Fruit fly (Drosophila melanogaster): Measurements from ENCODE around the gene CG11857.

The CG11857 gene

dm6 chr3R:25262322-25262761 lies 3.6 kb downstream of the CG11857 start, which contains the start of the genes Kdsr and CG11858 (continued):
- TF ChIP-seq ssp (GFP tag; IDR thresholded peaks at IDR 0.05) = peak; percentile 72
- no peak for TF ChIP-seq cg (GFP tag; optimal IDR thresholded peaks at IDR 0.05)
- peak; percentile 52 for TF ChIP-seq az2 (GFP tag; optimal IDR thresholded peaks at IDR 0.05)
- peak; percentile 82 for TF ChIP-seq CG2120 (GFP tag; optimal IDR thresholded peaks at IDR 0.05)
- TF ChIP-seq rib (GFP tag; IDR thresholded peaks at IDR 0.05) = peak; percentile 38; the same call in 1 of the 2 replicates
- TF ChIP-seq Hr51 (GFP tag; optimal IDR thresholded peaks at IDR 0.05) = peak in 1 of 2 experiments; percentile 56
- no peak for TF ChIP-seq CkIIα-i1 (GFP tag; IDR thresholded peaks at IDR 0.05)
- no peak for TF ChIP-seq CG2129 (GFP tag; IDR thresholded peaks at IDR 0.05; ENCODE audit: partially characterized antibody)
- peak; percentile 63 for TF ChIP-seq CG10267 (tag; optimal IDR thresholded peaks at IDR 0.05)
- TF ChIP-seq seq (GFP tag; IDR thresholded peaks at IDR 0.05) = peak; percentile 55; the same call in 1 of the 2 replicates
- TF ChIP-seq yki (optimal IDR thresholded peaks at IDR 0.05) = no peak
- peak; percentile 92 for TF ChIP-seq CG17186 (GFP tag; optimal IDR thresholded peaks at IDR 0.05)
- TF ChIP-seq klu (GFP tag; IDR thresholded peaks at IDR 0.05) = peak; percentile 38; the same call in 1 of the 2 replicates
- TF ChIP-seq CG10209 (GFP tag; optimal IDR thresholded peaks at IDR 0.05) = peak; percentile 38
- TF ChIP-seq CoRest (tag; optimal IDR thresholded peaks at IDR 0.05) = peak; percentile 71
- peak; percentile 7 for TF ChIP-seq CG8281 (tag; optimal IDR thresholded peaks at IDR 0.05)
- peak; percentile 79 for TF ChIP-seq CG12391 (tag; optimal IDR thresholded peaks at IDR 0.05)
- peak; percentile 68 for TF ChIP-seq CG14710 (tag; optimal IDR thresholded peaks at IDR 0.05)
- peak; percentile 57; the same call in 1 of the 2 replicates for TF ChIP-seq ara (GFP tag; IDR thresholded peaks at IDR 0.05)
- TF ChIP-seq hkb (optimal IDR thresholded peaks at IDR 0.05) = peak; percentile 29
- TF ChIP-seq hkb (GFP tag; IDR thresholded peaks at IDR 0.05) = peak; percentile 66
- TF ChIP-seq Sry-δ (GFP tag; optimal IDR thresholded peaks at IDR 0.05) = peak; percentile 58
- TF ChIP-seq CG8290 (GFP tag; optimal IDR thresholded peaks at IDR 0.05) = peak; percentile 1
- peak in 1 of 2 experiments; percentile 14 for TF ChIP-seq CG8290 (tag; optimal IDR thresholded peaks at IDR 0.05)
- peak; percentile 71 for TF ChIP-seq CG18476 (GFP tag; optimal IDR thresholded peaks at IDR 0.05)
- no peak for TF ChIP-seq fd64A (GFP tag; optimal IDR thresholded peaks at IDR 0.05)
- peak; percentile 54 for TF ChIP-seq Adf1 (GFP tag; IDR thresholded peaks at IDR 0.05)
- no peak for TF ChIP-seq Dfd (GFP tag; optimal IDR thresholded peaks at IDR 0.05)
- no peak for TF ChIP-seq so (GFP tag; IDR thresholded peaks at IDR 0.05)
- TF ChIP-seq CG32767 (GFP tag; IDR thresholded peaks at IDR 0.05) = peak; percentile 23; the same call in 1 of the 2 replicates
- TF ChIP-seq crol (GFP tag; IDR thresholded peaks at IDR 0.05) = no peak
- TF ChIP-seq CG2199 (GFP tag; IDR thresholded peaks at IDR 0.05) = no peak
- TF ChIP-seq disco-r (GFP tag; optimal IDR thresholded peaks at IDR 0.05) = peak; percentile 31
- no peak for TF ChIP-seq CG31388 (GFP tag; optimal IDR thresholded peaks at IDR 0.05)
- no peak for TF ChIP-seq cato (GFP tag; optimal IDR thresholded peaks at IDR 0.05; ENCODE audit: borderline replicate concordance)
- TF ChIP-seq CG14667 (GFP tag; IDR thresholded peaks at IDR 0.05) = peak; percentile 50; the same call in 1 of the 2 replicates
- TF ChIP-seq dimm (GFP tag; IDR thresholded peaks at IDR 0.05) = no peak
- TF ChIP-seq CG14965 (GFP tag; optimal IDR thresholded peaks at IDR 0.05; ENCODE audit: borderline replicate concordance) = no peak
- peak; percentile 72 for TF ChIP-seq CG2889 (GFP tag; IDR thresholded peaks at IDR 0.05)
- TF ChIP-seq row (GFP tag; IDR thresholded peaks at IDR 0.05) = peak; percentile 94
- TF ChIP-seq Sox100B (GFP tag; optimal IDR thresholded peaks at IDR 0.05) = no peak
- peak; percentile 99 for TF ChIP-seq Sry-β (GFP tag; optimal IDR thresholded peaks at IDR 0.05)
- TF ChIP-seq eve (GFP tag; optimal IDR thresholded peaks at IDR 0.05) = no peak
- no peak for TF ChIP-seq CG17612 (GFP tag; IDR thresholded peaks at IDR 0.05)
- peak; percentile 7 for TF ChIP-seq CG2202 (tag; optimal IDR thresholded peaks at IDR 0.05)
- no peak for TF ChIP-seq tap (tag; optimal IDR thresholded peaks at IDR 0.05)
- no peak for TF ChIP-seq Optix (GFP tag; IDR thresholded peaks at IDR 0.05)
- no peak for TF ChIP-seq CG6175 (GFP tag; IDR thresholded peaks at IDR 0.05)
- peak; percentile 70 for TF ChIP-seq dysf (GFP tag; IDR thresholded peaks at IDR 0.05)
- TF ChIP-seq Ets97D (GFP tag; optimal IDR thresholded peaks at IDR 0.05) = peak; percentile 71
- peak; percentile 3 for TF ChIP-seq pb (GFP tag; optimal IDR thresholded peaks at IDR 0.05)
- TF ChIP-seq CG1603 (tag; optimal IDR thresholded peaks at IDR 0.05) = peak; percentile 57
